Fruit fly (Drosophila melanogaster) whole organism, embryonic: Measurements from ENCODE around the gene SkpC.
A peak's percentile ranks its signal among the peaks of the same experiment; 100 is the strongest.

Experiments
- Aef1 ChIP-seq: fragments of 200-800 bp; sonication (Bioruptor generic); IDR thresholded peaks from 3 replicates; pipeline ENCODE4 v1.3.6; 2022; ENCODE audit warnings: missing biosample characterization, missing genetic modification characterization
- CG10366 ChIP-seq: fragments of 200-800 bp; sonication (Bioruptor generic); IDR thresholded peaks from 2 replicates; pipeline ENCODE4 v1.3.6; 2022; ENCODE audit warnings: missing biosample characterization, missing genetic modification characterization
- CG11560 ChIP-seq: fragments of 200-800 bp; sonication (Bioruptor generic); IDR thresholded peaks from 3 replicates; pipeline ENCODE4 v1.3.6; 2022; ENCODE audit warnings: missing biosample characterization, missing genetic modification characterization
- CG12219 ChIP-seq: fragments of 200-800 bp; sonication (Bioruptor generic); optimal IDR thresholded peaks from 3 replicates; lab custom pipeline; 2018; ENCODE audit warnings: missing biosample characterization, mild to moderate bottlenecking, missing genetic modification characterization
- CG13775 ChIP-seq: fragments of 200-800 bp; sonication (Bioruptor generic); optimal IDR thresholded peaks from 3 replicates; lab custom pipeline; 2017; ENCODE audit warnings: missing biosample characterization, mild to moderate bottlenecking, missing genetic modification characterization
- CG13894 ChIP-seq: fragments of 200-800 bp; sonication (Bioruptor generic); optimal IDR thresholded peaks from 3 replicates; lab custom pipeline; 2018; ENCODE audit warnings: missing biosample characterization, mild to moderate bottlenecking, missing genetic modification characterization, moderate library complexity
- CG14710 ChIP-seq: fragments of 200-800 bp; sonication (Bioruptor generic); optimal IDR thresholded peaks from 3 replicates; lab custom pipeline; 2019; ENCODE audit warnings: missing biosample characterization, mild to moderate bottlenecking, missing genetic modification characterization, moderate library complexity
- CG16779 ChIP-seq: fragments of 200-800 bp; sonication (Bioruptor generic); IDR thresholded peaks from 2 replicates; pipeline ENCODE4 v1.3.6; 2022; ENCODE audit warnings: missing biosample characterization, missing genetic modification characterization
- CG1792 ChIP-seq: fragments of 200-800 bp; sonication (Bioruptor generic); optimal IDR thresholded peaks from 2 replicates; lab custom pipeline; 2016; ENCODE audit warnings: missing biosample characterization, missing genetic modification characterization
- CG18619 ChIP-seq: fragments of 200-800 bp; sonication (Bioruptor generic); optimal IDR thresholded peaks from 3 replicates; lab custom pipeline; 2017; ENCODE audit warnings: missing biosample characterization, mild to moderate bottlenecking, missing genetic modification characterization
- CG2199 ChIP-seq: fragments of 200-800 bp; sonication (Bioruptor generic); IDR thresholded peaks from 3 replicates; pipeline ENCODE4 v1.3.6; 2022; ENCODE audit warnings: missing biosample characterization, missing genetic modification characterization
- CG31224 ChIP-seq: fragments of 200-800 bp; sonication (Bioruptor generic); IDR thresholded peaks from 2 replicates; pipeline ENCODE4 v1.3.6; 2022; ENCODE audit warnings: missing biosample characterization, missing genetic modification characterization
- CG31388 ChIP-seq: fragments of 200-800 bp; sonication (Bioruptor generic); optimal IDR thresholded peaks from 2 replicates; lab custom pipeline; 2016; ENCODE audit warnings: missing biosample characterization, missing genetic modification characterization
- CG32532 ChIP-seq: fragments of 200-800 bp; sonication (Bioruptor generic); IDR thresholded peaks from 2 replicates; pipeline ENCODE4 v1.3.6; 2022; ENCODE audit warnings: missing biosample characterization, missing genetic modification characterization
- CG4360 ChIP-seq: fragments of 200-800 bp; sonication (Bioruptor generic); IDR thresholded peaks from 2 replicates; pipeline ENCODE4 v1.3.6; 2022; ENCODE audit warnings: missing biosample characterization, missing genetic modification characterization
- CG6175 ChIP-seq: fragments of 200-800 bp; sonication (Bioruptor generic); IDR thresholded peaks from 3 replicates; pipeline ENCODE4 v1.3.6; 2022; ENCODE audit warnings: missing biosample characterization, missing genetic modification characterization
- CG6689 ChIP-seq: fragments of 200-800 bp; sonication (Bioruptor generic); IDR thresholded peaks from 2 replicates; pipeline ENCODE4 v1.3.6; 2022; ENCODE audit warnings: missing biosample characterization, missing genetic modification characterization
- CG8281 ChIP-seq: fragments of 200-800 bp; sonication (Bioruptor generic); optimal IDR thresholded peaks from 2 replicates; lab custom pipeline; 2018; ENCODE audit warnings: missing biosample characterization, mild to moderate bottlenecking, missing genetic modification characterization, moderate library complexity
- CTCF ChIP-seq: fragments of 200-800 bp; sonication (Bioruptor generic); optimal IDR thresholded peaks from 2 replicates; lab custom pipeline; 2017; ENCODE audit warnings: missing biosample characterization, mild to moderate bottlenecking, missing genetic modification characterization, moderate library complexity
- CkIIα-i1 ChIP-seq: fragments of 200-800 bp; sonication (Bioruptor generic); IDR thresholded peaks from 2 replicates; pipeline ENCODE4 v1.3.6; 2022; ENCODE audit warnings: missing biosample characterization, missing genetic modification characterization
- Dref ChIP-seq: fragments of 200-800 bp; sonication (Bioruptor generic); IDR thresholded peaks from 2 replicates; pipeline ENCODE4 v1.3.6; 2022; ENCODE audit warnings: missing biosample characterization, missing genetic modification characterization
- HLH4C ChIP-seq: fragments of 200-800 bp; sonication (Bioruptor generic); IDR thresholded peaks from 3 replicates; pipeline ENCODE4 v1.3.6; 2022; ENCODE audit warnings: missing biosample characterization, missing genetic modification characterization; ENCODE audit not compliant: partially characterized antibody
- Lim3 ChIP-seq: fragments of 200-800 bp; sonication (Bioruptor generic); IDR thresholded peaks from 2 replicates; pipeline ENCODE4 v1.3.6; 2022; ENCODE audit warnings: missing biosample characterization, missing genetic modification characterization
- MBD-R2 ChIP-seq: fragments of 200-800 bp; sonication (Bioruptor generic); IDR thresholded peaks from 2 replicates; pipeline ENCODE4 v1.3.6; 2022; ENCODE audit warnings: missing biosample characterization, missing genetic modification characterization
- NC2β ChIP-seq: fragments of 200-800 bp; sonication (Bioruptor generic); optimal IDR thresholded peaks from 2 replicates; lab custom pipeline; 2016; ENCODE audit warnings: missing biosample characterization, missing genetic modification characterization
- NFAT ChIP-seq: fragments of 200-800 bp; sonication (Bioruptor generic); IDR thresholded peaks from 2 replicates; pipeline ENCODE4 v1.3.6; 2022; ENCODE audit warnings: missing biosample characterization, missing genetic modification characterization
- NfI ChIP-seq: fragments of 200-800 bp; sonication (Bioruptor generic); optimal IDR thresholded peaks from 3 replicates; lab custom pipeline; 2018; ENCODE audit warnings: missing biosample characterization, mild to moderate bottlenecking, missing genetic modification characterization, moderate library complexity
- Oli ChIP-seq: fragments of 200-800 bp; sonication (Bioruptor generic); optimal IDR thresholded peaks from 2 replicates; lab custom pipeline; 2018; ENCODE audit warnings: missing biosample characterization, mild to moderate bottlenecking, missing genetic modification characterization, moderate library complexity
- Optix ChIP-seq: fragments of 200-800 bp; sonication (Bioruptor generic); IDR thresholded peaks from 3 replicates; pipeline ENCODE4 v1.3.6; 2022; ENCODE audit warnings: missing biosample characterization, missing genetic modification characterization
- Ravus ChIP-seq: fragments of 200-800 bp; sonication (Bioruptor generic); IDR thresholded peaks from 2 replicates; pipeline ENCODE4 v1.3.6; 2022; ENCODE audit warnings: missing biosample characterization, missing genetic modification characterization
- Trl ChIP-seq, 3 experiments: fragments of >200 bp in 2 of 3; fragments of 200-800 bp in 1 of 3; sonication (Bioruptor generic) in 1 of 3; optimal IDR thresholded peaks; 2 replicates in 1 of 3; 3 replicates in 2 of 3; lab custom pipeline; 2016 to 2017; ENCODE audit warnings: missing biosample characterization in 1 of 3, missing genetic modification characterization in 1 of 3
- ato ChIP-seq: fragments of 200-800 bp; sonication (Bioruptor generic); IDR thresholded peaks from 2 replicates; pipeline ENCODE4 v1.3.6; 2022; ENCODE audit warnings: missing biosample characterization, missing genetic modification characterization; ENCODE audit not compliant: partially characterized antibody
- bcd ChIP-seq: fragments of 200-800 bp; sonication (Bioruptor generic); optimal IDR thresholded peaks from 2 replicates; lab custom pipeline; 2017; ENCODE audit warnings: missing biosample characterization, mild to moderate bottlenecking, missing genetic modification characterization
- bsh ChIP-seq, 2 experiments: fragments of 200-800 bp; sonication (Bioruptor generic); optimal IDR thresholded peaks; 2 replicates each; lab custom pipeline; 2017 to 2018; ENCODE audit warnings: mild to moderate bottlenecking in 2 of 2, missing biosample characterization in 2 of 2, missing genetic modification characterization in 2 of 2, moderate library complexity in 1 of 2
- croc ChIP-seq: fragments of 200-800 bp; sonication (Bioruptor generic); conservative IDR thresholded peaks from 3 replicates; pipeline ENCODE4 v1.3.6; 2022; ENCODE audit warnings: missing biosample characterization, missing genetic modification characterization
- fd64A ChIP-seq: fragments of 200-800 bp; sonication (Bioruptor generic); optimal IDR thresholded peaks from 3 replicates; lab custom pipeline; 2018; ENCODE audit warnings: missing biosample characterization, mild to moderate bottlenecking, missing genetic modification characterization
- grn ChIP-seq: fragments of 200-800 bp; sonication (Bioruptor generic); optimal IDR thresholded peaks from 3 replicates; lab custom pipeline; 2017; ENCODE audit warnings: missing biosample characterization, missing genetic modification characterization
- hb ChIP-seq: fragments of 200-800 bp; sonication (Bioruptor generic); IDR thresholded peaks from 3 replicates; pipeline ENCODE4 v1.3.6; 2022; ENCODE audit warnings: missing biosample characterization, missing genetic modification characterization; ENCODE audit not compliant: partially characterized antibody
- hbn ChIP-seq: fragments of 200-800 bp; sonication (Bioruptor generic); IDR thresholded peaks from 2 replicates; pipeline ENCODE4 v1.3.6; 2022; ENCODE audit warnings: missing biosample characterization, missing genetic modification characterization; ENCODE audit not compliant: partially characterized antibody
- p53 ChIP-seq: fragments of 200-800 bp; sonication (Bioruptor generic); optimal IDR thresholded peaks from 2 replicates; lab custom pipeline; 2016; ENCODE audit warnings: missing biosample characterization, missing genetic modification characterization
- pho ChIP-seq: fragments of 200-800 bp; sonication (Bioruptor generic); optimal IDR thresholded peaks from 2 replicates; lab custom pipeline; 2016; ENCODE audit warnings: missing biosample characterization, missing genetic modification characterization
- sens ChIP-seq: fragments of 200-800 bp; sonication (Bioruptor generic); peaks from one replicate; lab custom pipeline; 2016; ENCODE audit warnings: missing biosample characterization, missing genetic modification characterization
- sens-2 ChIP-seq: fragments of 200-800 bp; sonication (Bioruptor generic); IDR thresholded peaks from 2 replicates; pipeline ENCODE4 v1.3.6; 2022; ENCODE audit warnings: missing biosample characterization, missing genetic modification characterization
- so ChIP-seq: fragments of 200-800 bp; sonication (Bioruptor generic); IDR thresholded peaks from 3 replicates; pipeline ENCODE4 v1.3.6; 2022; ENCODE audit warnings: missing biosample characterization, missing genetic modification characterization
- sr ChIP-seq: fragments of 200-800 bp; sonication (Bioruptor generic); IDR thresholded peaks from 3 replicates; pipeline ENCODE4 v1.3.6; 2022; ENCODE audit warnings: missing biosample characterization, missing genetic modification characterization
- stc ChIP-seq: fragments of 200-800 bp; sonication (Bioruptor generic); IDR thresholded peaks from 2 replicates; pipeline ENCODE4 v1.3.6; 2022; ENCODE audit warnings: missing biosample characterization, missing genetic modification characterization
- sug ChIP-seq: fragments of 200-800 bp; optimal IDR thresholded peaks from 2 replicates; lab custom pipeline; 2019; ENCODE audit warnings: missing biosample characterization, mild to moderate bottlenecking, missing genetic modification characterization, moderate library complexity
- tgo ChIP-seq: fragments of 200-800 bp; sonication (Bioruptor generic); IDR thresholded peaks from 3 replicates; pipeline ENCODE4 v1.3.6; 2022; ENCODE audit warnings: missing biosample characterization, missing genetic modification characterization
- tll ChIP-seq, 2 experiments: fragments of 200-800 bp in 1 of 2; fragments of >200 bp in 1 of 2; sonication (Bioruptor generic) in 1 of 2; optimal IDR thresholded peaks; 2 replicates each; lab custom pipeline; 2017 to 2019; ENCODE audit warnings: missing biosample characterization in 2 of 2, missing genetic modification characterization in 2 of 2, mild to moderate bottlenecking in 1 of 2, moderate library complexity in 1 of 2
- twi ChIP-seq: fragments of 200-800 bp; optimal IDR thresholded peaks from 2 replicates; lab custom pipeline; 2019; ENCODE audit warnings: missing biosample characterization, mild to moderate bottlenecking, missing genetic modification characterization, moderate library complexity
- tx ChIP-seq: fragments of 200-800 bp; sonication (Bioruptor generic); optimal IDR thresholded peaks from 2 replicates; lab custom pipeline; 2016; ENCODE audit warnings: missing biosample characterization, missing genetic modification characterization
- wek ChIP-seq: fragments of 200-800 bp; sonication (Bioruptor generic); optimal IDR thresholded peaks from 3 replicates; lab custom pipeline; 2018; ENCODE audit warnings: missing biosample characterization, mild to moderate bottlenecking, missing genetic modification characterization, moderate library complexity

The SkpC gene

dm6 chrX:19851989-19852307 is 36.1 kb downstream of the SkpC start, which contains the start of the genes pico and Nup205 (continued):
- TF ChIP-seq hb (GFP tag; lab: Robert Waterston, UW) (peak; percentile 68; the same call in 1 of the 3 replicates), CG16779 (GFP tag; lab: Robert Waterston, UW) (no peak), Ravus (GFP tag; lab: Robert Waterston, UW) (no peak), CG6175 (GFP tag; lab: Robert Waterston, UW) (no peak), Dref (GFP tag; lab: Robert Waterston, UW) (peak; percentile 98), sens (GFP tag; lab: Kevin White, UChicago) (no peak), NfI (GFP tag; lab: Kevin White, UChicago) (peak; percentile 8), CG4360 (GFP tag; lab: Robert Waterston, UW) (no peak), sug (tag; lab: Kevin White, UChicago) (no peak), CG31224 (GFP tag; lab: Robert Waterston, UW) (no peak), sens-2 (GFP tag; lab: Robert Waterston, UW) (no peak), tll (GFP tag; optimal IDR thresholded peaks at IDR 0.05; lab: Kevin White, UChicago) (no peak), stc (GFP tag; lab: Robert Waterston, UW) (no peak), CG12219 (GFP tag; lab: Kevin White, UChicago) (no peak), CG11560 (tag; lab: Robert Waterston, UW) (peak; percentile 80), so (GFP tag; lab: Robert Waterston, UW) (no peak), CG10366 (no peak), bsh (GFP tag; optimal IDR thresholded peaks at IDR 0.05; lab: Kevin White, UChicago) (peak in 1 of 2 experiments; percentile 14), bcd (GFP tag; lab: Kevin White, UChicago) (peak; percentile 33), CkIIα-i1 (GFP tag; lab: Robert Waterston, UW) (no peak), twi (no peak), fd64A (no peak), CG31388 (no peak), Lim3 (GFP tag; lab: Robert Waterston, UW) (no peak), CG32532 (GFP tag; lab: Robert Waterston, UW) (0 out of 2 replicates have a peak, but pooled peaks have one; percentile 31), CG8281 (tag; lab: Kevin White, UChicago) (no peak), tgo (no peak), grn (GFP tag; lab: Kevin White, UChicago) (peak; percentile 64), hbn (GFP tag; lab: Robert Waterston, UW) (peak; percentile 64), sr (0 out of 3 replicates have a peak, but pooled peaks have one; percentile 26), CG1792 (GFP tag; lab: Kevin White, UChicago) (peak; percentile 37), CG14710 (tag; lab: Kevin White, UChicago) (peak; percentile 75), ato (GFP tag; lab: Robert Waterston, UW) (peak; percentile 72; the same call in 1 of the 2 replicates), pho (GFP tag; lab: Kevin White, UChicago) (peak; percentile 50), CG6689 (GFP tag; lab: Robert Waterston, UW) (no peak), CG18619 (GFP tag; lab: Kevin White, UChicago) (no peak), Trl (optimal IDR thresholded peaks at IDR 0.05; lab: Kevin White, UChicago) (no peak), Trl (GFP tag; optimal IDR thresholded peaks at IDR 0.05; lab: Kevin White, UChicago) (peak; percentile 30), HLH4C (peak; percentile 75), CG13894 (tag; lab: Kevin White, UChicago) (no peak), MBD-R2 (GFP tag; lab: Robert Waterston, UW) (peak; percentile 95), wek (GFP tag; lab: Kevin White, UChicago) (peak; percentile 20), p53 (GFP tag; lab: Kevin White, UChicago) (peak; percentile 47), Oli (tag; lab: Kevin White, UChicago) (no peak), Aef1 (no peak), CG13775 (GFP tag; lab: Kevin White, UChicago) (peak; percentile 15), Optix (no peak), CTCF (peak; percentile 75), NC2β (GFP tag; lab: Kevin White, UChicago) (peak; percentile 55), tx (GFP tag; lab: Kevin White, UChicago) (peak; percentile 2), CG2199 (GFP tag; lab: Robert Waterston, UW) (0 out of 3 replicates have a peak, but pooled peaks have one; percentile 57), croc (GFP tag; lab: Robert Waterston, UW) (no peak), NFAT (0 out of 2 replicates have a peak, but pooled peaks have one; percentile 12)
